Worm (Caenorhabditis elegans) whole organism, midembryonic: ENCODE results near the gene toca-1.

ENCODE experiments used
- T22C8.4 ChIP-seq: fragments of 200-800 bp; sonication (Bioruptor generic); IDR thresholded peaks from 2 replicates; pipeline ENCODE4 v1.3.6; 2022; ENCODE audit warnings: missing genetic modification characterization, missing compliant biosample characterization
- cog-1 ChIP-seq: sonication (generic microtip); optimal IDR thresholded peaks from 2 replicates; lab custom pipeline; 2016; ENCODE audit warnings: missing genetic modification characterization, missing compliant biosample characterization
- flt-1 ChIP-seq: fragments of 200-800 bp; sonication (Bioruptor generic); IDR thresholded peaks from 2 replicates; pipeline ENCODE4 v1.3.6; 2022; ENCODE audit warnings: missing genetic modification characterization, missing compliant biosample characterization
- klf-2 ChIP-seq: fragments of 200-800 bp; sonication (Bioruptor generic); conservative IDR thresholded peaks from 2 replicates; pipeline ENCODE4 v1.3.6; 2022; ENCODE audit warnings: missing genetic modification reagents, missing genetic modification characterization, missing compliant biosample characterization
- med-1 ChIP-seq: sonication (generic microtip); optimal IDR thresholded peaks from 2 replicates; lab custom pipeline; 2017; ENCODE audit warnings: missing genetic modification characterization, mild to moderate bottlenecking, missing compliant biosample characterization, antibody characterized with exemption, missing genetic modification reagents; ENCODE audit not compliant: insufficient read depth
- ref-1 ChIP-seq: fragments of 200-800 bp; sonication (Bioruptor generic); conservative IDR thresholded peaks from 2 replicates; pipeline ENCODE4 v1.3.6; 2022; ENCODE audit warnings: missing genetic modification reagents, missing genetic modification characterization, missing compliant biosample characterization
- tab-1 ChIP-seq: fragments of 200-800 bp; sonication (Bioruptor generic); IDR thresholded peaks from 2 replicates; pipeline ENCODE4 v1.3.6; 2022; ENCODE audit warnings: missing genetic modification characterization, missing compliant biosample characterization
- ztf-23 ChIP-seq: fragments of 200-800 bp; sonication (Bioruptor generic); IDR thresholded peaks from 2 replicates; pipeline ENCODE4 v1.3.6; 2022; ENCODE audit warnings: missing genetic modification reagents, missing genetic modification characterization, missing compliant biosample characterization
- ztf-29 ChIP-seq: fragments of 200-800 bp; sonication (Bioruptor generic); IDR thresholded peaks from 2 replicates; pipeline ENCODE4 v1.3.6; 2022; ENCODE audit warnings: missing genetic modification reagents, missing genetic modification characterization, missing compliant biosample characterization

Gene toca-1

ce11 chrX:1521387-1521786 is at the start of gene toca-1:
TSS of gene toca-1 (minus strand) at chrX:1521487.
- TF ChIP-seq T22C8.4 (GFP tag; lab: Robert Waterston, UW) (no peak), med-1 (no peak), ztf-23 (GFP tag; lab: Robert Waterston, UW) (no peak), cog-1 (tag; lab: Kevin White, UChicago) (no peak), flt-1 (GFP tag; lab: Robert Waterston, UW) (no peak), ref-1 (no peak), klf-2 (GFP tag; lab: Robert Waterston, UW) (no peak), ztf-29 (GFP tag; lab: Robert Waterston, UW) (no peak), tab-1 (no peak)

- TF ChIP-seq ztf-23 (GFP tag; lab: Robert Waterston, UW) (no peak), tab-1 (no peak), med-1 (no peak), klf-2 (GFP tag; lab: Robert Waterston, UW) (no peak), cog-1 (tag; lab: Kevin White, UChicago) (no peak), ztf-29 (GFP tag; lab: Robert Waterston, UW) (no peak), flt-1 (GFP tag; lab: Robert Waterston, UW) (no peak), T22C8.4 (GFP tag; lab: Robert Waterston, UW) (no peak), ref-1 (no peak)
Observed at ce11 chrX:1568377-1568776, 47.1 kb upstream of the toca-1 start, which contains the start of gene H02F09.3. TSS of gene H02F09.3 (plus strand) at chrX:1568677.

- TF ChIP-seq ztf-23 (GFP tag; lab: Robert Waterston, UW), result no peak
- no peak for TF ChIP-seq cog-1 (tag; lab: Kevin White, UChicago)
- no peak for TF ChIP-seq ref-1
- no peak for TF ChIP-seq T22C8.4 (GFP tag; lab: Robert Waterston, UW)
- no peak for TF ChIP-seq klf-2 (GFP tag; lab: Robert Waterston, UW)
- TF ChIP-seq tab-1, result no peak
Observed at ce11 chrX:1556917-1557316, 35.6 kb upstream of the toca-1 start.

- TF ChIP-seq tab-1 (no peak), klf-2 (GFP tag; lab: Robert Waterston, UW) (no peak), med-1 (no peak), ztf-29 (GFP tag; lab: Robert Waterston, UW) (no peak), ztf-23 (GFP tag; lab: Robert Waterston, UW) (no peak), flt-1 (GFP tag; lab: Robert Waterston, UW) (no peak), T22C8.4 (GFP tag; lab: Robert Waterston, UW) (no peak), ref-1 (no peak), cog-1 (tag; lab: Kevin White, UChicago) (no peak)
Observed at ce11 chrX:1549095-1549494, 27.8 kb upstream of the toca-1 start.

- TF ChIP-seq T22C8.4 (GFP tag; lab: Robert Waterston, UW) (no peak), klf-2 (GFP tag; lab: Robert Waterston, UW) (no peak), flt-1 (GFP tag; lab: Robert Waterston, UW) (no peak), tab-1 (no peak), ztf-29 (GFP tag; lab: Robert Waterston, UW) (no peak)
Observed at ce11 chrX:1546878-1547555, 25.7 kb upstream of the toca-1 start, which contains the start of gene K06A9.1. TSS of gene K06A9.1 (plus strand) at chrX:1547505.

- TF ChIP-seq klf-2 (GFP tag; lab: Robert Waterston, UW), result no peak
- no peak for TF ChIP-seq flt-1 (GFP tag; lab: Robert Waterston, UW)
- TF ChIP-seq ztf-23 (GFP tag; lab: Robert Waterston, UW), result no peak
Observed at ce11 chrX:1543432-1543831, 22.1 kb upstream of the toca-1 start.

ce11 chrX:1541072-1541471 is 19.8 kb upstream of the toca-1 start:
- TF ChIP-seq cog-1 (tag; lab: Kevin White, UChicago) (no peak), tab-1 (no peak), klf-2 (GFP tag; lab: Robert Waterston, UW) (no peak), flt-1 (GFP tag; lab: Robert Waterston, UW) (no peak), ztf-29 (GFP tag; lab: Robert Waterston, UW) (no peak), ztf-23 (GFP tag; lab: Robert Waterston, UW) (no peak)

ce11 chrX:1538830-1539229 is 17.5 kb upstream of the toca-1 start:
- TF ChIP-seq tab-1, result no peak
- TF ChIP-seq T22C8.4 (GFP tag; lab: Robert Waterston, UW), result no peak
- no peak for TF ChIP-seq flt-1 (GFP tag; lab: Robert Waterston, UW)
- TF ChIP-seq cog-1 (tag; lab: Kevin White, UChicago), result no peak
- TF ChIP-seq ztf-23 (GFP tag; lab: Robert Waterston, UW), result no peak

ce11 chrX:1536138-1536537 is 14.9 kb upstream of the toca-1 start, which contains the start of gene K06A9.2:
TSS of gene K06A9.2 (plus strand) at chrX:1536366.
- TF ChIP-seq klf-2 (GFP tag; lab: Robert Waterston, UW), result no peak
- no peak for TF ChIP-seq ztf-23 (GFP tag; lab: Robert Waterston, UW)
- TF ChIP-seq ztf-29 (GFP tag; lab: Robert Waterston, UW), result no peak
- no peak for TF ChIP-seq flt-1 (GFP tag; lab: Robert Waterston, UW)
- TF ChIP-seq T22C8.4 (GFP tag; lab: Robert Waterston, UW), result no peak
- no peak for TF ChIP-seq cog-1 (tag; lab: Kevin White, UChicago)
- no peak for TF ChIP-seq ref-1
- no peak for TF ChIP-seq tab-1

ce11 chrX:1535261-1535660 is 14.0 kb upstream of the toca-1 start, which contains the start of gene K06A9.3:
TSS of gene K06A9.3 (minus strand) at chrX:1535361.
- TF ChIP-seq ztf-23 (GFP tag; lab: Robert Waterston, UW) (no peak), T22C8.4 (GFP tag; lab: Robert Waterston, UW) (no peak), flt-1 (GFP tag; lab: Robert Waterston, UW) (no peak), med-1 (no peak), cog-1 (tag; lab: Kevin White, UChicago) (no peak), ref-1 (no peak), tab-1 (no peak), ztf-29 (GFP tag; lab: Robert Waterston, UW) (no peak), klf-2 (GFP tag; lab: Robert Waterston, UW) (no peak)
